Worm (Caenorhabditis elegans) whole organism, L3 larva: ENCODE measurements around the gene srlf-16.

ENCODE experiments used
- fkh-2 ChIP-seq: fragments of 150-350 bp; optimal IDR thresholded peaks from 2 replicates; lab custom pipeline; 2014; ENCODE audit warnings: missing biosample characterization, missing genetic modification reagents, missing genetic modification characterization
- sea-2 ChIP-seq: fragments of 150-350 bp; sonication (generic microtip); optimal IDR thresholded peaks from 4 replicates; lab custom pipeline; 2014; ENCODE audit warnings: missing biosample characterization, missing genetic modification reagents, missing genetic modification characterization
- skn-1 ChIP-seq: fragments of 150-350 bp; optimal IDR thresholded peaks from 2 replicates; lab custom pipeline; 2014; ENCODE audit warnings: missing biosample characterization, missing genetic modification characterization
- unc-62 ChIP-seq: fragments of 150-350 bp; sonication (generic microtip); optimal IDR thresholded peaks from 4 replicates; lab custom pipeline; 2014; ENCODE audit warnings: missing biosample characterization, missing genetic modification reagents, missing genetic modification characterization

- no peak for TF ChIP-seq skn-1 (tag; lab: Kevin White, UChicago)
- no peak for TF ChIP-seq fkh-2 (tag; lab: Kevin White, UChicago)
- no peak for TF ChIP-seq unc-62 (GFP tag; lab: Kevin White, UChicago)
- no peak for TF ChIP-seq sea-2 (GFP tag; lab: Kevin White, UChicago)
These were observed 26.2 kb downstream of the srlf-16 start for ce11 chrV:8130812-8131211.
